Fruit fly (Drosophila melanogaster): ENCODE measurements around the gene PolA2.

PolA2 gene

DNA sequence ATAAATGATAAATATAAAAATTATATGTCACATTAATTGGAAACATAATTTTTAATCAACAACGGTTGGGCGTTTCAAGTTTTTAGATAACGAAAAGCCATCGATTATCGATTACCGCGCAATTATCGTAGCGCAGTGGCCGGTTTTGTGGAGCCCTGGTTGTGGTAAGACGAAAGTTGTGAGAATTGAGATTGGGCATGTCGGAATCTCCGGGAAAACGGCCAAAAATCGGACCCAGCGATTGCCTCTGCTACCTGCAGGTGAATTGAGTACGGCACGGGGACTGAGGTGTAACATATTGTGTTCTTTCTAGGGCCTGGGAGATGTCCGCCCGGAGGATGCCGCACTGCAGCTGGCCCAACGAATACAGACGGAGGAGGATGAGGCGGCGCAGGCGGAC, 44.7 kb downstream of the PolA2 start, which contains the start of gene CG3368 (continued):
- TF ChIP-seq ap (GFP tag; IDR thresholded peaks at IDR 0.05) (no peak), gcm (GFP tag; optimal IDR thresholded peaks at IDR 0.05) (no peak), scrt (GFP tag; optimal IDR thresholded peaks at IDR 0.05) (no peak), CG14710 (tag; optimal IDR thresholded peaks at IDR 0.05) (peak; percentile 11), fd96Cb (tag; optimal IDR thresholded peaks at IDR 0.05) (no peak), CG31224 (GFP tag; IDR thresholded peaks at IDR 0.05) (no peak), CG12236 (GFP tag; optimal IDR thresholded peaks at IDR 0.05) (no peak), CG2875 (GFP tag; optimal IDR thresholded peaks at IDR 0.05) (no peak), CG4617 (GFP tag; optimal IDR thresholded peaks at IDR 0.05; ENCODE audit: borderline replicate concordance) (peak; percentile 18), CG13123 (GFP tag; optimal IDR thresholded peaks at IDR 0.05) (no peak), CG6791 (GFP tag; IDR thresholded peaks at IDR 0.05; ENCODE audit: partially characterized antibody) (peak; percentile 73), bcd (GFP tag; optimal IDR thresholded peaks at IDR 0.05) (no peak), CG7372 (GFP tag; IDR thresholded peaks at IDR 0.05) (no peak), zfh2 (GFP tag; optimal IDR thresholded peaks at IDR 0.05) (no peak), Gug (GFP tag; IDR thresholded peaks at IDR 0.05) (no peak), Ada2b (GFP tag; IDR thresholded peaks at IDR 0.05) (no peak), vnd (GFP tag; IDR thresholded peaks at IDR 0.05; ENCODE audit: partially characterized antibody) (peak; percentile 58; the same call in 2 of the 3 replicates), ham (GFP tag; IDR thresholded peaks at IDR 0.05) (no peak), CG4730 (GFP tag; IDR thresholded peaks at IDR 0.05) (no peak), sr (GFP tag; IDR thresholded peaks at IDR 0.05) (no peak), en (GFP tag; optimal IDR thresholded peaks at IDR 0.05) (no peak), unpg (GFP tag; optimal IDR thresholded peaks at IDR 0.05) (no peak), gt (GFP tag; IDR thresholded peaks at IDR 0.05) (no peak), fd64A (GFP tag; optimal IDR thresholded peaks at IDR 0.05) (no peak), sens-2 (GFP tag; IDR thresholded peaks at IDR 0.05) (no peak), knrl (GFP tag; IDR thresholded peaks at IDR 0.05; ENCODE audit: partially characterized antibody) (peak; percentile 46), otp (GFP tag; IDR thresholded peaks at IDR 0.05) (no peak), CG11504 (tag; optimal IDR thresholded peaks at IDR 0.05) (peak; percentile 12), CG15601 (tag; optimal IDR thresholded peaks at IDR 0.05) (no peak), dmrt11E (tag; optimal IDR thresholded peaks at IDR 0.05) (no peak), p53 (GFP tag; optimal IDR thresholded peaks at IDR 0.05) (no peak), CG12155 (GFP tag; optimal IDR thresholded peaks at IDR 0.05) (no peak), disco-r (GFP tag; optimal IDR thresholded peaks at IDR 0.05) (no peak), CG10147 (GFP tag; optimal IDR thresholded peaks at IDR 0.05) (no peak), CG16813 (GFP tag; IDR thresholded peaks at IDR 0.05; ENCODE audit: partially characterized antibody) (peak; percentile 59; the same call in 2 of the 3 replicates), oc (tag; optimal IDR thresholded peaks at IDR 0.05) (no peak), CoRest (tag; optimal IDR thresholded peaks at IDR 0.05) (no peak), hb (GFP tag; IDR thresholded peaks at IDR 0.05; ENCODE audit: partially characterized antibody) (peak; percentile 62; the same call in 2 of the 3 replicates), Atf-2 (GFP tag; optimal IDR thresholded peaks at IDR 0.05) (no peak), CG1529 (GFP tag; optimal IDR thresholded peaks at IDR 0.05) (no peak), Adf1 (GFP tag; IDR thresholded peaks at IDR 0.05) (no peak), psq (GFP tag; optimal IDR thresholded peaks at IDR 0.05) (no peak), Hand (GFP tag; optimal IDR thresholded peaks at IDR 0.05) (no peak), caup (GFP tag; optimal IDR thresholded peaks at IDR 0.05; ENCODE audit: severe bottlenecking) (no peak), MBD-R2 (GFP tag; IDR thresholded peaks at IDR 0.05) (peak; percentile 84), fd102C (GFP tag; optimal IDR thresholded peaks at IDR 0.05) (no peak), CG7786 (GFP tag; optimal IDR thresholded peaks at IDR 0.05) (no peak), zen2 (GFP tag; IDR thresholded peaks at IDR 0.05; ENCODE audit: partially characterized antibody) (peak; percentile 59; the same call in 2 of the 3 replicates), CG12769 (tag; optimal IDR thresholded peaks at IDR 0.05) (no peak), CG33213 (GFP tag; optimal IDR thresholded peaks at IDR 0.05) (no peak), CG8924 (tag; optimal IDR thresholded peaks at IDR 0.05) (no peak)

Data from whole organism, embryonic.